Fruit fly (Drosophila melanogaster) whole organism: Measurements from ENCODE around the gene orb.

Source experiments
- CG8478 ChIP-seq: fragments of >200 bp; optimal IDR thresholded peaks from 2 replicates; lab custom pipeline; 2018; ENCODE audit warnings: inconsistent platforms
- Dll ChIP-seq: fragments of >200 bp; optimal IDR thresholded peaks from 2 replicates; lab custom pipeline; 2017
- pan ChIP-seq: fragments of >200 bp; optimal IDR thresholded peaks from 2 replicates; lab custom pipeline; 2017
- psq ChIP-seq: fragments of >200 bp; optimal IDR thresholded peaks from 2 replicates; lab custom pipeline; 2017
- usp ChIP-seq: fragments of >200 bp; optimal IDR thresholded peaks from 2 replicates; lab custom pipeline; 2017; ENCODE audit warnings: missing biosample characterization, missing genetic modification characterization, mixed read lengths

DNA sequence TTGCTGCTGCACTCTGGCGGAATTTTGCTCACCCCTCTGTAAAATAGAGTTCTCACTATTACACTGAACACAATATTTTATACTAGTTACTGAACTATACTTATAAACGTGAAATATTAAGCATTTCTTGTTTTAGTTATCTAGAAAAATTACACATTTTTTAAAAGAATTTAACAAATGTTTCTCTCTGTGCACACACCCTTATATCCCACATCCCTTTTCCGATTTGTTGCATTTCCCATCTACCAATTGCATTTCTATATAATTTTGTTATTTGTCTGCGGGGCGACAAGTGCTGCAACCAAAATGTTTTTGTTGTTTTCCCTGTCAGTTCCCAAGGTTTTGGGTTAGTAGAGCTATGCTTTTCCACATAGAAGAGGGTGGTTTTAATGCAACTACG is 22.6 kb upstream of the orb start:
- TF ChIP-seq usp (GFP tag; lab: Kevin White, UChicago) (no peak), Dll (lab: Kevin White, UChicago) (no peak), CG8478 (lab: Kevin White, UChicago) (no peak), pan (no peak), psq (lab: Kevin White, UChicago) (no peak)
